Worm (Caenorhabditis elegans) whole organism, young adult: ENCODE data around the gene C01G10.10.

Source experiments
- Y95B8A.8 ChIP-seq: fragments of 200-800 bp; sonication (Bioruptor generic); IDR thresholded peaks from 2 replicates; pipeline ENCODE4 v1.3.6; 2022; ENCODE audit warnings: missing genetic modification reagents, missing genetic modification characterization, missing compliant biosample characterization
- ama-1 ChIP-seq, 3 experiments: fragments of 150-350 bp in 1 of 3; sonication (generic microtip) in 2 of 3; optimal IDR thresholded peaks; 2 replicates each; lab custom pipeline; 2014 to 2018; ENCODE audit warnings: missing biosample characterization in 2 of 3, missing genetic modification characterization in 2 of 3, missing genetic modification reagents in 2 of 3
- ceh-58 ChIP-seq: fragments of 200-800 bp; sonication (Bioruptor generic); IDR thresholded peaks from 2 replicates; pipeline ENCODE4 v1.3.6; 2022; ENCODE audit warnings: missing genetic modification characterization, missing compliant biosample characterization
- egrh-3 ChIP-seq: fragments of 200-800 bp; sonication (Bioruptor generic); IDR thresholded peaks from 2 replicates; pipeline ENCODE4 v1.3.6; 2022; ENCODE audit warnings: missing genetic modification reagents, missing genetic modification characterization, missing compliant biosample characterization
- hmg-20 ChIP-seq: fragments of 200-800 bp; sonication (Bioruptor generic); IDR thresholded peaks from 2 replicates; pipeline ENCODE4 v1.3.6; 2022; ENCODE audit warnings: missing genetic modification reagents, missing genetic modification characterization, missing compliant biosample characterization
- hrde-1 ChIP-seq: sonication (generic microtip); optimal IDR thresholded peaks from 2 replicates; lab custom pipeline; 2016; ENCODE audit warnings: missing genetic modification characterization, mild to moderate bottlenecking, missing compliant biosample characterization, moderate library complexity, missing genotype, missing genetic modification reagents, borderline replicate concordance
- somi-1 ChIP-seq: fragments of 200-800 bp; sonication (Bioruptor generic); optimal IDR thresholded peaks from 2 replicates; lab custom pipeline; 2018; ENCODE audit warnings: mild to moderate bottlenecking, missing genetic modification characterization, missing compliant biosample characterization
- unc-130 ChIP-seq: sonication (generic microtip); optimal IDR thresholded peaks from 2 replicates; lab custom pipeline; 2016; ENCODE audit warnings: missing genetic modification reagents, missing genetic modification characterization, missing compliant biosample characterization

DNA sequence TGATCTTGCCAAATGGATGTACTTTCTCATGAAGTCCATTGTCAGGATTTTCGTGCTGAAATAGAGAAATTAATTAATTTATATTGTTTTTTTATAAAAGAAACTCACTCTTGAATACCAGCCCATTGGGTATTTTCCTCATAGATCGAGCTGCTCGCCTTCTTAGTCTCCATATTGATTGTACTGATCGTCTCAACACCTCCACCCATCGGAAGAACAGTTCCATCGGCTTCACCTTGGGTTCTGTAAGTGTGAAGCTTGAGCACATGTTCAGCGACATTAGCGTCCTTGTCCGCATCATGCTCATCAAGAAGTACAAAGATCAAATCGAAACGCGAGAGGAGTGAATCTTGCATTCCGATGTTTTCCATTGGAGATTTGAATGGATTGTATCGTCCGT, 24.5 kb downstream of the C01G10.10 start:
- TF ChIP-seq Y95B8A.8 (GFP tag; lab: Robert Waterston, UW) = no peak
- TF ChIP-seq hrde-1 (tag; lab: Kevin White, UChicago) = no peak
- TF ChIP-seq ceh-58 (GFP tag; lab: Robert Waterston, UW) = no peak
- no peak for TF ChIP-seq hmg-20 (GFP tag; lab: Robert Waterston, UW)
- no peak for TF ChIP-seq ama-1 (optimal IDR thresholded peaks at IDR 0.05; lab: Kevin White, UChicago)
- no peak for TF ChIP-seq ama-1 (GFP tag; optimal IDR thresholded peaks at IDR 0.05; lab: Kevin White, UChicago)
- TF ChIP-seq unc-130 = no peak
- TF ChIP-seq egrh-3 (GFP tag; lab: Robert Waterston, UW) = no peak
- no peak for TF ChIP-seq somi-1 (GFP tag; lab: Kevin White, UChicago)
